Worm (Caenorhabditis elegans): ENCODE results near the gene nhr-10.

- no peak for TF ChIP-seq ceh-48 (tag; optimal IDR thresholded peaks at IDR 0.05)
- no peak for TF ChIP-seq zip-5 (tag; optimal IDR thresholded peaks at IDR 0.05)
- TF ChIP-seq ahr-1 (tag; optimal IDR thresholded peaks at IDR 0.05), result no peak
- TF ChIP-seq C38D4.7 (GFP tag; optimal IDR thresholded peaks at IDR 0.05), result no peak
- no peak for TF ChIP-seq eyg-1 (tag; optimal IDR thresholded peaks at IDR 0.05)
- TF ChIP-seq sox-4 (tag; optimal IDR thresholded peaks at IDR 0.05), result no peak
- TF ChIP-seq pha-4 (tag; optimal IDR thresholded peaks at IDR 0.05), result no peak
These were observed 44.0 kb upstream of the nhr-10 start for ce11 chrIII:7159246-7159645.
